Worm (Caenorhabditis elegans): ENCODE data around the gene ppat-1.

ppat-1 gene

DNA sequence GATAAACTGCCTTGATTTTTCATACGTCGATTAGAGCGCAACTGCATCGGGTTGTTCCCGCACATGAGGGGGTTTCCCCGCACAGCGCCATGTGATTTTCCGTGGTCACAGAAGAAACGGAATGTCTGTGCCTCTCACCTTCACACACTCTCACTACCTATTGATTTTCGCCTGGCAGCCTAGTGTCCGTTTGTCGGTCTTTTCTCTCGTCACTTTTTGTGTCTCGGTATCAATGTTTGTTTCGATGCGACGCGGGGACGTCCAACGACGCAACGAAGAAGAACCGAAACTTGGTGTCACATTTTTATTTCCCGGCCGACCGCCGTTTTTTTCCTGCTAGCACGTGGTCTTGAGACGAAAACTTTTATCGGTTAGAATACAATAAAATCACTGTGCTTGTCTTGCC lies 39.7 kb upstream of the ppat-1 start:
- TF ChIP-seq cnd-1 (tag; optimal IDR thresholded peaks at IDR 0.05) (no peak), mab-5 (tag; optimal IDR thresholded peaks at IDR 0.05) (no peak), zip-8 (tag; optimal IDR thresholded peaks at IDR 0.05) (no peak), flh-1 (GFP tag; optimal IDR thresholded peaks at IDR 0.05) (no peak), ceh-39 (tag; optimal IDR thresholded peaks at IDR 0.05) (peak; percentile 3), ceh-43 (GFP tag; optimal IDR thresholded peaks at IDR 0.05) (no peak), snpc-4 (tag; optimal IDR thresholded peaks at IDR 0.05) (no peak), ceh-83 (GFP tag; optimal IDR thresholded peaks at IDR 0.05) (no peak), lin-32 (GFP tag; optimal IDR thresholded peaks at IDR 0.05) (no peak), sem-2 (GFP tag; optimal IDR thresholded peaks at IDR 0.05) (no peak), unc-62 (GFP tag; optimal IDR thresholded peaks at IDR 0.05) (peak; percentile 83), ztf-11 (tag; optimal IDR thresholded peaks at IDR 0.05) (peak; percentile 32), unc-120 (tag; optimal IDR thresholded peaks at IDR 0.05; ENCODE audit: poor library complexity, severe bottlenecking) (peak; percentile 58), lin-13 (tag; optimal IDR thresholded peaks at IDR 0.05) (peak; percentile 42), sptf-1 (tag; optimal IDR thresholded peaks at IDR 0.05) (no peak), elt-1 (tag; optimal IDR thresholded peaks at IDR 0.05; ENCODE audit: borderline replicate concordance, insufficient read depth) (no peak), nhr-76 (tag; optimal IDR thresholded peaks at IDR 0.05) (no peak), ces-1 (GFP tag; optimal IDR thresholded peaks at IDR 0.05) (peak; percentile 60), nhr-2 (tag; optimal IDR thresholded peaks at IDR 0.05) (no peak), mls-2 (tag; optimal IDR thresholded peaks at IDR 0.05) (no peak), M03D4.4 (tag; optimal IDR thresholded peaks at IDR 0.05) (peak; percentile 58), hlh-1 (tag; optimal IDR thresholded peaks at IDR 0.05) (peak; percentile 90), nhr-237 (tag; optimal IDR thresholded peaks at IDR 0.05) (peak; percentile 90), drap-1 (GFP tag; optimal IDR thresholded peaks at IDR 0.05) (peak; percentile 50), lsy-2 (tag; optimal IDR thresholded peaks at IDR 0.05) (peak; percentile 68), elt-3 (tag; optimal IDR thresholded peaks at IDR 0.05) (peak; percentile 75), nhr-12 (tag; optimal IDR thresholded peaks at IDR 0.05) (no peak), blmp-1 (tag; optimal IDR thresholded peaks at IDR 0.05) (no peak), mep-1 (tag; optimal IDR thresholded peaks at IDR 0.05) (peak; percentile 85), ham-2 (GFP tag; optimal IDR thresholded peaks at IDR 0.05) (peak; percentile 27), unc-39 (tag; optimal IDR thresholded peaks at IDR 0.05) (no peak), bed-3 (GFP tag; optimal IDR thresholded peaks at IDR 0.05) (no peak), tbx-8 (GFP tag; optimal IDR thresholded peaks at IDR 0.05) (no peak), pha-4 (tag; optimal IDR thresholded peaks at IDR 0.05) (peak; percentile 92), nhr-28 (tag; optimal IDR thresholded peaks at IDR 0.05) (no peak)

- TF ChIP-seq snpc-4 (tag; optimal IDR thresholded peaks at IDR 0.05) (no peak), elt-1 (tag; optimal IDR thresholded peaks at IDR 0.05; ENCODE audit: borderline replicate concordance, insufficient read depth) (no peak), blmp-1 (tag; optimal IDR thresholded peaks at IDR 0.05) (no peak)
These were observed 39.1 kb upstream of the ppat-1 start, which contains the start of gene ppm-2 for ce11 chrIII:4649811-4650544. TSS of gene ppm-2 (plus strand) at chrIII:4650494.

- TF ChIP-seq snpc-4 (tag; optimal IDR thresholded peaks at IDR 0.05) = no peak
- no peak for TF ChIP-seq sem-2 (GFP tag; optimal IDR thresholded peaks at IDR 0.05)
- TF ChIP-seq ceh-39 (tag; optimal IDR thresholded peaks at IDR 0.05) = no peak
- no peak for TF ChIP-seq ceh-43 (GFP tag; optimal IDR thresholded peaks at IDR 0.05)
- no peak for TF ChIP-seq zip-8 (tag; optimal IDR thresholded peaks at IDR 0.05)
- TF ChIP-seq blmp-1 (tag; optimal IDR thresholded peaks at IDR 0.05) = no peak
- TF ChIP-seq drap-1 (GFP tag; optimal IDR thresholded peaks at IDR 0.05) = no peak
- no peak for TF ChIP-seq elt-1 (tag; optimal IDR thresholded peaks at IDR 0.05; ENCODE audit: borderline replicate concordance, insufficient read depth)
- TF ChIP-seq ztf-11 (tag; optimal IDR thresholded peaks at IDR 0.05) = no peak
- TF ChIP-seq bed-3 (GFP tag; optimal IDR thresholded peaks at IDR 0.05) = no peak
- no peak for TF ChIP-seq mep-1 (tag; optimal IDR thresholded peaks at IDR 0.05)
- TF ChIP-seq cnd-1 (tag; optimal IDR thresholded peaks at IDR 0.05) = no peak
- no peak for TF ChIP-seq unc-39 (tag; optimal IDR thresholded peaks at IDR 0.05)
These were observed 35.7 kb upstream of the ppat-1 start for ce11 chrIII:4653374-4653773.

Measured in whole organism, mixed stage, embryonic.